Worm (Caenorhabditis elegans): Measurements from ENCODE around the gene T10H9.8.

- TF ChIP-seq tra-4 (tag; optimal IDR thresholded peaks at IDR 0.05) = no peak
- TF ChIP-seq ama-1 (optimal IDR thresholded peaks at IDR 0.05) = no peak
- no peak for TF ChIP-seq hmg-4 (GFP tag; optimal IDR thresholded peaks at IDR 0.05)
- TF ChIP-seq F13C5.2 (tag; optimal IDR thresholded peaks at IDR 0.05) = no peak
- TF ChIP-seq ceh-13 (GFP tag; optimal IDR thresholded peaks at IDR 0.05) = no peak
- TF ChIP-seq sea-1 (GFP tag; conservative IDR thresholded peaks at IDR 0.05) = no peak
- no peak for TF ChIP-seq ceh-36 (tag; optimal IDR thresholded peaks at IDR 0.05)
- TF ChIP-seq flt-1 (GFP tag; IDR thresholded peaks at IDR 0.05) = no peak
Measured at ce11 chrV:6691813-6692351, 39.7 kb downstream of the T10H9.8 start, which contains the start of gene mtl-1.
